Fruit fly (Drosophila melanogaster) whole organism, adult: ENCODE measurements around the gene CG12395.

ENCODE experiments used
- CG11617 ChIP-seq: fragments of 200-800 bp; sonication (Bioruptor generic); optimal IDR thresholded peaks from 2 replicates; lab custom pipeline; 2017; ENCODE audit warnings: mild to moderate bottlenecking, missing biosample characterization, missing genetic modification reagents, missing genetic modification characterization
- CG14711 ChIP-seq: fragments of 200-800 bp; sonication (Bioruptor generic); optimal IDR thresholded peaks from 2 replicates; lab custom pipeline; 2018; ENCODE audit warnings: missing biosample characterization, mild to moderate bottlenecking, missing genetic modification characterization, moderate library complexity
- CG1620 ChIP-seq: fragments of 200-800 bp; sonication (Bioruptor generic); optimal IDR thresholded peaks from 2 replicates; lab custom pipeline; 2016; ENCODE audit warnings: missing biosample characterization, missing genetic modification characterization
- CG33017 ChIP-seq: fragments of 200-800 bp; sonication (Bioruptor generic); optimal IDR thresholded peaks from 2 replicates; lab custom pipeline; 2018; ENCODE audit warnings: missing biosample characterization, mild to moderate bottlenecking, missing genetic modification characterization, moderate library complexity
- Crg-1 ChIP-seq: fragments of 200-800 bp; sonication (Bioruptor generic); optimal IDR thresholded peaks from 2 replicates; lab custom pipeline; 2016; ENCODE audit warnings: missing biosample characterization, missing genetic modification characterization
- Mnt ChIP-seq: fragments of 200-800 bp; sonication (Bioruptor generic); optimal IDR thresholded peaks from 2 replicates; lab custom pipeline; 2016; ENCODE audit warnings: missing biosample characterization, mild to moderate bottlenecking, missing genetic modification characterization
- bab1 ChIP-seq: fragments of 200-800 bp; sonication (Bioruptor generic); optimal IDR thresholded peaks from 3 replicates; lab custom pipeline; 2019; ENCODE audit warnings: missing biosample characterization, mild to moderate bottlenecking, missing genetic modification characterization, moderate library complexity
- cic ChIP-seq: fragments of 200-800 bp; sonication (Bioruptor generic); optimal IDR thresholded peaks from 2 replicates; lab custom pipeline; 2017; ENCODE audit warnings: missing biosample characterization, mild to moderate bottlenecking, missing genetic modification characterization, moderate library complexity
- kay ChIP-seq: fragments of 200-800 bp; sonication (Bioruptor generic); peaks from one replicate; lab custom pipeline; 2016; ENCODE audit warnings: missing biosample characterization, missing genetic modification characterization, borderline replicate concordance
- pad ChIP-seq: fragments of 200-800 bp; sonication (Bioruptor generic); optimal IDR thresholded peaks from 3 replicates; lab custom pipeline; 2017; ENCODE audit warnings: missing biosample characterization, missing genetic modification characterization, mild to moderate bottlenecking, moderate library complexity, missing genetic modification reagents
- tj ChIP-seq: fragments of 200-800 bp; sonication (Bioruptor generic); optimal IDR thresholded peaks from 3 replicates; lab custom pipeline; 2017; ENCODE audit warnings: missing biosample characterization, mild to moderate bottlenecking, missing genetic modification characterization, moderate library complexity
- toe ChIP-seq: fragments of 200-800 bp; sonication (Bioruptor generic); optimal IDR thresholded peaks from 2 replicates; lab custom pipeline; 2016; ENCODE audit warnings: missing biosample characterization, missing genetic modification characterization

- TF ChIP-seq Mnt (peak; percentile 55), kay (GFP tag; lab: Kevin White, UChicago) (peak; percentile 85), CG14711 (tag; lab: Kevin White, UChicago) (peak; percentile 89), toe (GFP tag; lab: Kevin White, UChicago) (peak; percentile 70), CG11617 (GFP tag; lab: Kevin White, UChicago) (peak; percentile 89), pad (GFP tag; lab: Kevin White, UChicago) (peak; percentile 81), cic (GFP tag; lab: Kevin White, UChicago) (peak; percentile 57), CG1620 (GFP tag; lab: Kevin White, UChicago) (peak; percentile 80), tj (GFP tag; lab: Kevin White, UChicago) (peak; percentile 46), bab1 (GFP tag; lab: Kevin White, UChicago) (peak; percentile 89), Crg-1 (GFP tag; lab: Kevin White, UChicago) (peak; percentile 57), CG33017 (tag; lab: Kevin White, UChicago) (peak; percentile 90)
Observed at dm6 chrX:16104738-16105426, 42.2 kb upstream of the CG12395 start, which contains the start of the genes CG42353 and CG42354.
